Fruit fly (Drosophila melanogaster): Measurements from ENCODE around the gene Rint1.

The Rint1 gene

DNA sequence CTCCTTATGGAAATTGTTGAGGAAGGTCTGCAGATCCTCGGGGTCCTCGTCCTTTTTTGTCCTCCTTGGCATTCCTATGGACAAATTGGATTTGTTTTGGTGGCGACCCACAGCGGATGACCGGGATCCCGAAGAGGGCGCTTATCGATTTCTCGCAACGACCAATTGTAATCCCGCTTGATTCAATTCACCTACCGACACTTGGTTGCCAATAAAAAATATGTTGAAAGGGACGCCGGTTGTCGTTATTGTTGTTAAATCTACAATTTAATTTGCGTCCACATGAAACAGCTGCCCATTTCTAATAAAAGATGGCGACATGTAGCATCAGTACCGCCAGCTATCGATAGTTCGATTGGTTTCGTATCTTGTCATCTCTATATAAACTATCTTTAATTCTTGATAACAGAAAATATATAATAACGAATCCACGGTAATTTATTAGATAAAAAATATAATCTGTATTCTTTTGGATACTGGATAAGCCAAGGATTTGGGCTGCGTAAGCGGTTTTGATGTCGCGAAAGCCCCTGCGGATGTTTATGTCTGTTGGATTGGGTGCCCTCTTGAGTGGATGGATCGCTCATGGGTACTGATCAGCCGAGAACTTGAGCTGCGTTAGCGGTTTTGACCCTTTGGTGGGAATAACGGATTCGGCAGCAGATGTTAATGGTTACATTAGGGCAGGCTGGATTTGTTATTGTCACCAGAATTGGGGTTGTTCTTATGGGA is 33.1 kb downstream of the Rint1 start, which contains the start of gene CTCF (continued):
- TF ChIP-seq Poxn (GFP tag; IDR thresholded peaks at IDR 0.05) (no peak), CrebB (tag; optimal IDR thresholded peaks at IDR 0.05) (no peak), tin (GFP tag; optimal IDR thresholded peaks at IDR 0.05) (peak; percentile 15), CG17361 (GFP tag; IDR thresholded peaks at IDR 0.05) (peak; percentile 74), esg (GFP tag; conservative IDR thresholded peaks at IDR 0.05) (0 out of 2 replicates have a peak, but pooled peaks have one; percentile 27), Antp (GFP tag; optimal IDR thresholded peaks at IDR 0.05) (peak; percentile 55), CG11504 (tag; optimal IDR thresholded peaks at IDR 0.05) (no peak), CG6813 (GFP tag; optimal IDR thresholded peaks at IDR 0.05) (no peak), stc (GFP tag; IDR thresholded peaks at IDR 0.05) (no peak), CG8765 (GFP tag; IDR thresholded peaks at IDR 0.05) (no peak), CG8290 (GFP tag; optimal IDR thresholded peaks at IDR 0.05) (peak; percentile 59), CG8290 (tag; optimal IDR thresholded peaks at IDR 0.05) (peak in 1 of 2 experiments; percentile 55), lmd (GFP tag; IDR thresholded peaks at IDR 0.05) (peak; percentile 52; the same call in 1 of the 2 replicates), tx (GFP tag; optimal IDR thresholded peaks at IDR 0.05) (no peak), CG13775 (GFP tag; optimal IDR thresholded peaks at IDR 0.05) (peak; percentile 37), Atf-2 (GFP tag; optimal IDR thresholded peaks at IDR 0.05) (no peak), schlank (tag; optimal IDR thresholded peaks at IDR 0.05) (no peak), MTF-1 (GFP tag; optimal IDR thresholded peaks at IDR 0.05; ENCODE audit: borderline replicate concordance) (no peak), Ets97D (GFP tag; optimal IDR thresholded peaks at IDR 0.05) (peak; percentile 70), Xrp1 (GFP tag; IDR thresholded peaks at IDR 0.05) (peak; percentile 33), Dip2 (GFP tag; IDR thresholded peaks at IDR 0.05) (no peak), onecut (GFP tag; IDR thresholded peaks at IDR 0.05) (peak; percentile 89), br (optimal IDR thresholded peaks at IDR 0.05) (no peak), CG16815 (GFP tag; optimal IDR thresholded peaks at IDR 0.05) (no peak), sd (tag; optimal IDR thresholded peaks at IDR 0.05) (peak; percentile 64), B-H2 (GFP tag; optimal IDR thresholded peaks at IDR 0.05) (no peak), Ets65A (GFP tag) (peak; percentile 91), Stat92E (GFP tag; optimal IDR thresholded peaks at IDR 0.05) (peak in 1 of 3 experiments; percentile 9), gsb-n (tag; optimal IDR thresholded peaks at IDR 0.05) (peak; percentile 87), dati (GFP tag; IDR thresholded peaks at IDR 0.05) (no peak), gce (GFP tag; IDR thresholded peaks at IDR 0.05) (peak; percentile 62; the same call in 1 of the 3 replicates), CHES-1-like (GFP tag; optimal IDR thresholded peaks at IDR 0.05) (peak; percentile 30), cas (GFP tag; IDR thresholded peaks at IDR 0.05) (no peak), lola (GFP tag; optimal IDR thresholded peaks at IDR 0.05) (peak in 1 of 3 experiments; percentile 16), CG15479 (GFP tag; optimal IDR thresholded peaks at IDR 0.05) (no peak), ftz-f1 (GFP tag; optimal IDR thresholded peaks at IDR 0.05) (peak; percentile 29), Dip3 (GFP tag; optimal IDR thresholded peaks at IDR 0.05) (no peak), tap (tag; optimal IDR thresholded peaks at IDR 0.05) (peak; percentile 12), row (GFP tag; IDR thresholded peaks at IDR 0.05) (peak; percentile 56; the same call in 2 of the 3 replicates), pfk (GFP tag; optimal IDR thresholded peaks at IDR 0.05) (peak; percentile 16), CG2120 (GFP tag; optimal IDR thresholded peaks at IDR 0.05) (peak; percentile 52), peb (GFP tag; IDR thresholded peaks at IDR 0.05) (peak; percentile 43; the same call in 1 of the 2 replicates), chif (GFP tag; optimal IDR thresholded peaks at IDR 0.05) (peak in 1 of 2 experiments; percentile 50), Usf (GFP tag; optimal IDR thresholded peaks at IDR 0.05) (no peak), zfh1 (GFP tag; IDR thresholded peaks at IDR 0.05) (0 out of 3 replicates have a peak, but pooled peaks have one; percentile 32), gcm (GFP tag; optimal IDR thresholded peaks at IDR 0.05) (peak; percentile 35), HmgZ (tag; optimal IDR thresholded peaks at IDR 0.05) (peak; percentile 24), CG10147 (GFP tag; optimal IDR thresholded peaks at IDR 0.05) (peak; percentile 32), CG6254 (GFP tag; optimal IDR thresholded peaks at IDR 0.05) (no peak), Dad (GFP tag; optimal IDR thresholded peaks at IDR 0.05) (peak; percentile 41)

Measured in whole organism, embryonic.